Worm (Caenorhabditis elegans) whole organism, late embryonic: ENCODE data around the gene lgg-3.

Experiments used
- C08G9.2 ChIP-seq: sonication (generic microtip); optimal IDR thresholded peaks from 2 replicates; lab custom pipeline; 2016; ENCODE audit warnings: mild to moderate bottlenecking, missing genetic modification characterization, moderate library complexity, missing compliant biosample characterization
- C38D4.7 ChIP-seq: fragments of 200-800 bp; sonication (Bioruptor generic); optimal IDR thresholded peaks from 2 replicates; lab custom pipeline; 2018; ENCODE audit warnings: mild to moderate bottlenecking, missing genetic modification characterization, moderate library complexity, missing compliant biosample characterization
- F13H6.1 ChIP-seq: sonication (generic microtip); optimal IDR thresholded peaks from 2 replicates; lab custom pipeline; 2016; ENCODE audit warnings: missing genetic modification characterization, missing compliant biosample characterization
- K02D7.2 ChIP-seq: sonication (generic microtip); optimal IDR thresholded peaks from 2 replicates; lab custom pipeline; 2017; ENCODE audit warnings: mild to moderate bottlenecking, missing genetic modification characterization, missing compliant biosample characterization
- T23F11.4 ChIP-seq: fragments of 200-800 bp; sonication (Bioruptor generic); optimal IDR thresholded peaks from 2 replicates; lab custom pipeline; 2018; ENCODE audit warnings: mild to moderate bottlenecking, missing genetic modification characterization, missing compliant biosample characterization
- Y22D7AL.16 ChIP-seq: sonication (generic microtip); optimal IDR thresholded peaks from 2 replicates; lab custom pipeline; 2016; ENCODE audit warnings: missing genetic modification characterization, missing compliant biosample characterization
- ama-1 ChIP-seq: fragments of 150-350 bp; optimal IDR thresholded peaks from 2 replicates; lab custom pipeline; 2014
- ceh-14 ChIP-seq: sonication (generic microtip); optimal IDR thresholded peaks from 2 replicates; lab custom pipeline; 2016; ENCODE audit warnings: missing genotype, missing genetic modification characterization, missing compliant biosample characterization
- ceh-2 ChIP-seq: sonication (generic microtip); optimal IDR thresholded peaks from 2 replicates; lab custom pipeline; 2016; ENCODE audit warnings: missing genotype, missing genetic modification characterization, missing compliant biosample characterization
- ceh-30 ChIP-seq: fragments of 150-350 bp; optimal IDR thresholded peaks from 2 replicates; lab custom pipeline; 2014; ENCODE audit warnings: missing biosample characterization, missing genetic modification characterization
- ceh-31 ChIP-seq: sonication (generic microtip); optimal IDR thresholded peaks from 2 replicates; lab custom pipeline; 2016; ENCODE audit warnings: missing genetic modification characterization, missing compliant biosample characterization
- ceh-34 ChIP-seq: sonication (generic microtip); optimal IDR thresholded peaks from 2 replicates; lab custom pipeline; 2016; ENCODE audit warnings: mild to moderate bottlenecking, missing genetic modification characterization, missing compliant biosample characterization
- ceh-48 ChIP-seq: sonication (generic microtip); optimal IDR thresholded peaks from 2 replicates; lab custom pipeline; 2016; ENCODE audit warnings: missing genetic modification characterization, inconsistent platforms, missing compliant biosample characterization
- ceh-6 ChIP-seq: fragments of 200-800 bp; sonication (Bioruptor generic); optimal IDR thresholded peaks from 2 replicates; lab custom pipeline; 2018; ENCODE audit warnings: mild to moderate bottlenecking, missing genetic modification characterization, missing compliant biosample characterization
- ceh-9 ChIP-seq: sonication (generic microtip); optimal IDR thresholded peaks from 2 replicates; lab custom pipeline; 2016; ENCODE audit warnings: mild to moderate bottlenecking, missing genetic modification characterization, inconsistent platforms, missing compliant biosample characterization
- dve-1 ChIP-seq: sonication (generic microtip); optimal IDR thresholded peaks from 2 replicates; lab custom pipeline; 2017; ENCODE audit warnings: antibody characterized with exemption, mild to moderate bottlenecking, missing genetic modification characterization, missing compliant biosample characterization
- ets-4 ChIP-seq: sonication (generic microtip); optimal IDR thresholded peaks from 2 replicates; lab custom pipeline; 2016; ENCODE audit warnings: missing genetic modification characterization, missing compliant biosample characterization
- eyg-1 ChIP-seq: sonication (generic microtip); optimal IDR thresholded peaks from 2 replicates; lab custom pipeline; 2016; ENCODE audit warnings: missing genotype, missing genetic modification characterization, missing compliant biosample characterization
- gmeb-2 ChIP-seq: sonication (generic microtip); optimal IDR thresholded peaks from 2 replicates; lab custom pipeline; 2016; ENCODE audit warnings: missing genetic modification characterization, inconsistent platforms, missing compliant biosample characterization
- hlh-13 ChIP-seq: fragments of 200-800 bp; sonication (Bioruptor generic); optimal IDR thresholded peaks from 2 replicates; lab custom pipeline; 2018; ENCODE audit warnings: mild to moderate bottlenecking, missing genetic modification characterization, missing compliant biosample characterization
- hlh-15 ChIP-seq: sonication (generic microtip); optimal IDR thresholded peaks from 2 replicates; lab custom pipeline; 2016; ENCODE audit warnings: missing genetic modification characterization, missing compliant biosample characterization
- hlh-30 ChIP-seq: sonication (generic microtip); optimal IDR thresholded peaks from 2 replicates; lab custom pipeline; 2017; ENCODE audit warnings: antibody characterized with exemption, missing genetic modification characterization, missing compliant biosample characterization; ENCODE audit not compliant: insufficient read depth
- hlh-6 ChIP-seq: sonication (generic microtip); optimal IDR thresholded peaks from 2 replicates; lab custom pipeline; 2016; ENCODE audit warnings: missing genotype, missing genetic modification characterization, missing compliant biosample characterization
- hlh-8 ChIP-seq: sonication (generic microtip); optimal IDR thresholded peaks from 2 replicates; lab custom pipeline; 2016; ENCODE audit warnings: missing genotype, missing genetic modification characterization, missing compliant biosample characterization
- lim-6 ChIP-seq: sonication (generic microtip); optimal IDR thresholded peaks from 2 replicates; lab custom pipeline; 2016; ENCODE audit warnings: missing genetic modification characterization, missing compliant biosample characterization
- lin-11 ChIP-seq: fragments of 200-800 bp; sonication (Bioruptor generic); optimal IDR thresholded peaks from 2 replicates; lab custom pipeline; 2018; ENCODE audit warnings: mild to moderate bottlenecking, missing genetic modification characterization, missing compliant biosample characterization
- madf-2 ChIP-seq: sonication (generic microtip); optimal IDR thresholded peaks from 2 replicates; lab custom pipeline; 2017; ENCODE audit warnings: missing genetic modification characterization, missing compliant biosample characterization
- nfya-1 ChIP-seq: sonication (generic microtip); optimal IDR thresholded peaks from 2 replicates; lab custom pipeline; 2017; ENCODE audit warnings: missing genetic modification characterization, mild to moderate bottlenecking, missing compliant biosample characterization, antibody characterized with exemption, moderate library complexity
- nhr-232 ChIP-seq: sonication (generic microtip); optimal IDR thresholded peaks from 2 replicates; lab custom pipeline; 2016; ENCODE audit warnings: missing genetic modification characterization, missing compliant biosample characterization
- npax-4 ChIP-seq: sonication (generic microtip); optimal IDR thresholded peaks from 2 replicates; lab custom pipeline; 2016; ENCODE audit warnings: missing genetic modification characterization, missing compliant biosample characterization
- odd-2 ChIP-seq: sonication (generic microtip); optimal IDR thresholded peaks from 2 replicates; lab custom pipeline; 2017; ENCODE audit warnings: antibody characterized with exemption, mild to moderate bottlenecking, missing genetic modification characterization, missing compliant biosample characterization
- pag-3 ChIP-seq: sonication (generic microtip); optimal IDR thresholded peaks from 2 replicates; lab custom pipeline; 2016; ENCODE audit warnings: missing compliant biosample characterization, missing genetic modification characterization, borderline replicate concordance
- pax-1 ChIP-seq: fragments of 150-350 bp; optimal IDR thresholded peaks from 2 replicates; lab custom pipeline; 2014; ENCODE audit warnings: missing biosample characterization, missing genetic modification characterization
- pha-2 ChIP-seq: sonication (generic microtip); optimal IDR thresholded peaks from 2 replicates; lab custom pipeline; 2017; ENCODE audit warnings: mild to moderate bottlenecking, missing genetic modification characterization, missing compliant biosample characterization
- pros-1 ChIP-seq: fragments of 150-350 bp; optimal IDR thresholded peaks from 2 replicates; lab custom pipeline; 2014; ENCODE audit warnings: missing biosample characterization, missing genetic modification reagents, missing genetic modification characterization
- rnt-1 ChIP-seq: sonication (generic microtip); optimal IDR thresholded peaks from 2 replicates; lab custom pipeline; 2016; ENCODE audit warnings: missing genetic modification characterization, missing compliant biosample characterization
- sox-2 ChIP-seq: fragments of 200-800 bp; sonication (Bioruptor generic); IDR thresholded peaks from 2 replicates; pipeline ENCODE4 v1.3.6; 2022; ENCODE audit warnings: missing genetic modification reagents, missing genetic modification characterization, missing compliant biosample characterization
- sox-4 ChIP-seq: sonication (generic microtip); optimal IDR thresholded peaks from 2 replicates; lab custom pipeline; 2017; ENCODE audit warnings: mild to moderate bottlenecking, missing genetic modification characterization, inconsistent platforms, missing compliant biosample characterization
- syd-9 ChIP-seq: sonication (generic microtip); optimal IDR thresholded peaks from 2 replicates; lab custom pipeline; 2016; ENCODE audit warnings: mild to moderate bottlenecking, missing genetic modification characterization, moderate library complexity, missing compliant biosample characterization
- tbx-2 ChIP-seq: sonication (generic microtip); optimal IDR thresholded peaks from 2 replicates; lab custom pipeline; 2016; ENCODE audit warnings: missing genetic modification characterization, missing compliant biosample characterization
- ttx-3 ChIP-seq: sonication (generic microtip); optimal IDR thresholded peaks from 2 replicates; lab custom pipeline; 2016; ENCODE audit warnings: missing genetic modification reagents, missing genetic modification characterization, missing compliant biosample characterization
- unc-3 ChIP-seq, 2 experiments: fragments of 200-800 bp in 1 of 2; sonication (Bioruptor generic) in 1 of 2; sonication (generic microtip) in 1 of 2; conservative IDR thresholded peaks in 1 of 2; optimal IDR thresholded peaks in 1 of 2; 2 replicates each; pipeline versions ENCODE4 v1.3.6 to Lab custom; 2016 to 2022; ENCODE audit warnings: missing compliant biosample characterization in 2 of 2, missing genetic modification characterization in 2 of 2, missing genetic modification reagents in 1 of 2
- unc-42 ChIP-seq: sonication (generic microtip); optimal IDR thresholded peaks from 2 replicates; lab custom pipeline; 2016; ENCODE audit warnings: missing genotype, missing genetic modification characterization, missing compliant biosample characterization
- unc-55 ChIP-seq: sonication (generic microtip); optimal IDR thresholded peaks from 2 replicates; lab custom pipeline; 2017; ENCODE audit warnings: missing biosample characterization, missing genetic modification reagents, missing genetic modification characterization
- unc-86 ChIP-seq: sonication (generic microtip); optimal IDR thresholded peaks from 2 replicates; lab custom pipeline; 2016; ENCODE audit warnings: missing genetic modification characterization, missing compliant biosample characterization
- ztf-16 ChIP-seq: sonication (generic microtip); optimal IDR thresholded peaks from 2 replicates; lab custom pipeline; 2017; ENCODE audit warnings: missing genetic modification characterization, missing compliant biosample characterization

lgg-3 gene

ce11 chrIII:5706077-5706627, 8.3 kb upstream of the lgg-3 start, which contains the start of gene rpl-23 (continued):
- TF ChIP-seq hlh-30 (tag; lab: Kevin White, UChicago) (peak; percentile 56), ceh-30 (tag; lab: Kevin White, UChicago) (no peak), dve-1 (tag; lab: Kevin White, UChicago) (peak; percentile 69), pag-3 (tag; lab: Kevin White, UChicago) (no peak), lim-6 (tag; lab: Kevin White, UChicago) (no peak), K02D7.2 (no peak), ceh-2 (tag; lab: Kevin White, UChicago) (no peak), unc-55 (GFP tag; lab: Kevin White, UChicago) (peak; percentile 71), hlh-15 (tag; lab: Kevin White, UChicago) (no peak), pha-2 (tag; lab: Kevin White, UChicago) (no peak), npax-4 (tag; lab: Kevin White, UChicago) (no peak), Y22D7AL.16 (tag; lab: Kevin White, UChicago) (no peak), unc-42 (peak; percentile 78), hlh-6 (tag; lab: Kevin White, UChicago) (no peak), hlh-8 (no peak), ceh-31 (tag; lab: Kevin White, UChicago) (peak; percentile 85), ceh-34 (tag; lab: Kevin White, UChicago) (peak; percentile 46), C38D4.7 (GFP tag; lab: Kevin White, UChicago) (no peak), syd-9 (tag; lab: Kevin White, UChicago) (no peak), odd-2 (no peak), sox-2 (GFP tag; lab: Robert Waterston, UW) (no peak), hlh-13 (GFP tag; lab: Kevin White, UChicago) (no peak), madf-2 (tag; lab: Kevin White, UChicago) (no peak), T23F11.4 (GFP tag; lab: Kevin White, UChicago) (no peak), C08G9.2 (tag; lab: Kevin White, UChicago) (no peak), pros-1 (tag; lab: Kevin White, UChicago) (peak; percentile 11), pax-1 (tag; lab: Kevin White, UChicago) (no peak), nhr-232 (no peak), nfya-1 (tag; lab: Kevin White, UChicago) (peak; percentile 87), ets-4 (tag; lab: Kevin White, UChicago) (peak; percentile 40), unc-3 (GFP tag; conservative IDR thresholded peaks at IDR 0.05; lab: Robert Waterston, UW) (no peak), unc-3 (tag; optimal IDR thresholded peaks at IDR 0.05; lab: Kevin White, UChicago) (no peak), ceh-14 (tag; lab: Kevin White, UChicago) (no peak), ama-1 (lab: Kevin White, UChicago) (no peak), ceh-48 (tag; lab: Kevin White, UChicago) (peak; percentile 98), lin-11 (tag; lab: Kevin White, UChicago) (no peak), F13H6.1 (tag; lab: Kevin White, UChicago) (no peak), ceh-9 (no peak), tbx-2 (peak; percentile 29), ttx-3 (no peak), rnt-1 (tag; lab: Kevin White, UChicago) (peak; percentile 5), unc-86 (tag; lab: Kevin White, UChicago) (no peak), sox-4 (tag; lab: Kevin White, UChicago) (no peak), gmeb-2 (tag; lab: Kevin White, UChicago) (no peak), ztf-16 (no peak), ceh-6 (GFP tag; lab: Kevin White, UChicago) (no peak), eyg-1 (no peak)
